Fruit fly (Drosophila melanogaster) whole organism, wandering third instar larva: Measurements from ENCODE around the gene PIP82.

Experiments used
- Abd-B ChIP-seq: fragments of >200 bp; optimal IDR thresholded peaks from 2 replicates; lab custom pipeline; 2017; ENCODE audit warnings: missing biosample characterization, missing genetic modification characterization
- CG32264 ChIP-seq: fragments of 200-800 bp; sonication (Bioruptor generic); optimal IDR thresholded peaks from 2 replicates; lab custom pipeline; 2016; ENCODE audit warnings: missing biosample characterization, missing genetic modification characterization
- Dfd ChIP-seq: fragments of >200 bp; optimal IDR thresholded peaks from 2 replicates; lab custom pipeline; 2017; ENCODE audit warnings: missing biosample characterization, missing genetic modification characterization
- Dif ChIP-seq: fragments of 200-275, 200-300 bp; sonication (Bioruptor generic); optimal IDR thresholded peaks from 2 replicates; lab custom pipeline; 2018; ENCODE audit warnings: missing biosample characterization, missing genetic modification characterization; ENCODE audit not compliant: partially characterized antibody
- GATAd ChIP-seq: sonication (Bioruptor generic); optimal IDR thresholded peaks from 2 replicates; lab custom pipeline; 2016; ENCODE audit warnings: missing biosample characterization, missing genetic modification characterization
- HLH106 ChIP-seq: fragments of 200-800 bp; optimal IDR thresholded peaks from 3 replicates; lab custom pipeline; 2019; ENCODE audit warnings: missing biosample characterization, mild to moderate bottlenecking, missing genetic modification characterization, moderate library complexity
- Hnf4 ChIP-seq: fragments of 200-800 bp; sonication (Bioruptor generic); optimal IDR thresholded peaks from 2 replicates; lab custom pipeline; 2016; ENCODE audit warnings: missing biosample characterization, mild to moderate bottlenecking, missing genetic modification characterization
- Hr78 ChIP-seq: fragments of >200 bp; optimal IDR thresholded peaks from 2 replicates; lab custom pipeline; 2017; ENCODE audit warnings: missing biosample characterization, missing genetic modification characterization
- Hr83 ChIP-seq: fragments of 200-300 bp; sonication (Bioruptor generic); optimal IDR thresholded peaks from 2 replicates; lab custom pipeline; 2016; ENCODE audit warnings: missing biosample characterization, mild to moderate bottlenecking, missing genetic modification characterization, moderate library complexity; ENCODE audit not compliant: poor library complexity, severe bottlenecking
- Jra ChIP-seq: sonication (Bioruptor generic); optimal IDR thresholded peaks from 2 replicates; lab custom pipeline; 2016; ENCODE audit warnings: missing biosample characterization, missing genetic modification characterization
- Mio ChIP-seq: sonication (Bioruptor generic); optimal IDR thresholded peaks from 2 replicates; lab custom pipeline; 2016; ENCODE audit warnings: missing biosample characterization, missing genetic modification characterization
- N ChIP-seq: fragments of >200 bp; optimal IDR thresholded peaks from 2 replicates; lab custom pipeline; 2018; ENCODE audit warnings: missing biosample characterization, missing external identifiers, missing genetic modification characterization
- OdsH ChIP-seq: fragments of 200-800 bp; sonication (Bioruptor generic); optimal IDR thresholded peaks from 2 replicates; lab custom pipeline; 2016; ENCODE audit warnings: missing biosample characterization, mild to moderate bottlenecking, missing genetic modification characterization
- Rel ChIP-seq, 2 experiments: fragments of 200-800 bp; sonication (Bioruptor generic) in 1 of 2; optimal IDR thresholded peaks; 2 replicates in 1 of 2; 3 replicates in 1 of 2; lab custom pipeline; 2016 to 2019; ENCODE audit warnings: mild to moderate bottlenecking in 2 of 2, missing biosample characterization in 2 of 2, missing genetic modification characterization in 2 of 2, moderate library complexity in 1 of 2
- Sp1 ChIP-seq: fragments of 200-800 bp; sonication (Bioruptor generic); optimal IDR thresholded peaks from 3 replicates; lab custom pipeline; 2019; ENCODE audit warnings: missing biosample characterization, mild to moderate bottlenecking, missing genetic modification characterization, moderate library complexity
- Vsx2 ChIP-seq: fragments of 200-300, 225-300 bp; sonication (Bioruptor generic); optimal IDR thresholded peaks from 2 replicates; lab custom pipeline; 2018; ENCODE audit warnings: missing biosample characterization, missing genetic modification characterization; ENCODE audit not compliant: partially characterized antibody
- dl ChIP-seq, 2 experiments: fragments of 175-275, 200-275 bp in 1 of 2; fragments of 200-275 bp in 1 of 2; sonication (Bioruptor generic); optimal IDR thresholded peaks; lab custom pipeline; 2018; ENCODE audit warnings: mild to moderate bottlenecking in 2 of 2, missing biosample characterization in 2 of 2, missing genetic modification characterization in 2 of 2, moderate library complexity in 2 of 2; ENCODE audit not compliant: partially characterized antibody in 2 of 2, insufficient read depth in 1 of 2
- dsf ChIP-seq: sonication (Bioruptor generic); optimal IDR thresholded peaks from 2 replicates; lab custom pipeline; 2016; ENCODE audit warnings: missing biosample characterization, missing genetic modification characterization, borderline replicate concordance
- ey ChIP-seq: fragments of 200-800 bp; sonication (Bioruptor generic); optimal IDR thresholded peaks from 2 replicates; lab custom pipeline; 2016; ENCODE audit warnings: missing biosample characterization, missing genetic modification characterization
- foxo ChIP-seq, 2 experiments: fragments of 200-800 bp; sonication (Bioruptor generic); optimal IDR thresholded peaks; 2 replicates in 1 of 2; 3 replicates in 1 of 2; lab custom pipeline; 2016 to 2017; ENCODE audit warnings: missing biosample characterization in 2 of 2, missing genetic modification characterization in 2 of 2
- fru ChIP-seq: fragments of 200-800 bp; sonication (Bioruptor generic); optimal IDR thresholded peaks from 3 replicates; lab custom pipeline; 2016; ENCODE audit warnings: missing biosample characterization, mild to moderate bottlenecking, missing genetic modification characterization
- h ChIP-seq: fragments of 200-800 bp; sonication (Bioruptor generic); optimal IDR thresholded peaks from 3 replicates; lab custom pipeline; 2016; ENCODE audit warnings: missing biosample characterization, mild to moderate bottlenecking, missing genetic modification characterization
- jim ChIP-seq: fragments of 175-275, 200-325 bp; sonication (Bioruptor generic); optimal IDR thresholded peaks from 2 replicates; lab custom pipeline; 2016; ENCODE audit warnings: missing biosample characterization, mild to moderate bottlenecking, missing genetic modification characterization
- lola ChIP-seq: fragments of >200 bp; optimal IDR thresholded peaks from 2 replicates; lab custom pipeline; 2017; ENCODE audit warnings: missing biosample characterization, missing genetic modification characterization
- pan ChIP-seq: fragments of >200 bp; optimal IDR thresholded peaks from 2 replicates; lab custom pipeline; 2017
- psq ChIP-seq: fragments of 200-800 bp; sonication (Bioruptor generic); optimal IDR thresholded peaks from 3 replicates; lab custom pipeline; 2017; ENCODE audit warnings: missing biosample characterization, mild to moderate bottlenecking, missing genetic modification characterization, moderate library complexity
- rgr ChIP-seq: fragments of 200-800 bp; sonication (Bioruptor generic); optimal IDR thresholded peaks from 3 replicates; lab custom pipeline; 2016; ENCODE audit warnings: missing biosample characterization, mild to moderate bottlenecking, missing genetic modification characterization
- sage ChIP-seq: fragments of 200-800 bp; sonication (Bioruptor generic); optimal IDR thresholded peaks from 2 replicates; lab custom pipeline; 2016; ENCODE audit warnings: missing biosample characterization, mild to moderate bottlenecking, missing genetic modification characterization
- sv ChIP-seq: fragments of 200-800 bp; sonication (Bioruptor generic); optimal IDR thresholded peaks from 3 replicates; lab custom pipeline; 2016; ENCODE audit warnings: missing biosample characterization, missing genetic modification characterization
- usp ChIP-seq: fragments of >200 bp; optimal IDR thresholded peaks from 2 replicates; lab custom pipeline; 2017; ENCODE audit warnings: missing biosample characterization, missing genetic modification characterization
- woc ChIP-seq: sonication (Bioruptor generic); optimal IDR thresholded peaks from 2 replicates; lab custom pipeline; 2016; ENCODE audit warnings: missing biosample characterization, mild to moderate bottlenecking, missing genetic modification characterization

Gene PIP82

DNA sequence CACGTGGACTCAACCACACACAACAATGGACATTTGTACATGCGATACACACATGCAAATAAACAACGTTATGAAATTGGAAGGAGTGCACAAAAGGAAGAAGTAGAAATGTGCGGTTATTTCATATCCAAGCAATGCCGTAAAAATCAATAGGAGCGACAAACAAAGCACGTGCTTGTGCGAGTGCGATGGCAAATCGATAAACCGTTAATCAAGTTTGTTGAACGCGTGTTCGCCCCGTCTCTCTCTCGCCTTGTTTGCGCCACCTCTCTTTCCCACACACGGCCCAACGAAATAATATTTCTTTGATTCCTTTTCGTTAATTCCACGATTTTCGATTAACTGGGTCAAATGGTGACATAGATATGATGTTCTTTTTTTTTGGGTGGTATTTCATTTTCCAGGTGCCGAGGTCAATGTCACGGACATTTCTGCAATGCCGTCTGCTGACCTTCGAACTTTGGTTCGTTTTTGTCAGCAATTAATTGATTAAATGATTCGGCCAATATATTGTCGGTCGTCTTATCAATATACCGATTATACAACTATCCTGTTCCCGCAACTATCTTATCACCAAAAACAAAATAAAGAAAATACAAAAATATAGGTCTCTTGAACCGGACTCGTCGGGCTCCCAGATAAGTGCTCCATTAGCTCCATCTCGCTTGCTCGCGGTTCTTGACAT, 39.1 kb downstream of the PIP82 start:
- TF ChIP-seq CG32264 (GFP tag; lab: Kevin White, UChicago) (no peak), jim (GFP tag; lab: Kevin White, UChicago) (no peak), Abd-B (GFP tag; lab: Kevin White, UChicago) (no peak), sv (GFP tag; lab: Kevin White, UChicago) (no peak), Vsx2 (GFP tag; lab: Kevin White, UChicago) (no peak), Sp1 (GFP tag; lab: Kevin White, UChicago) (no peak), Rel (GFP tag; optimal IDR thresholded peaks at IDR 0.05; lab: Kevin White, UChicago) (no peak), Rel (tag; optimal IDR thresholded peaks at IDR 0.05; lab: Kevin White, UChicago) (no peak), woc (GFP tag; lab: Kevin White, UChicago) (no peak), N (GFP tag; lab: Kevin White, UChicago) (no peak)

DNA sequence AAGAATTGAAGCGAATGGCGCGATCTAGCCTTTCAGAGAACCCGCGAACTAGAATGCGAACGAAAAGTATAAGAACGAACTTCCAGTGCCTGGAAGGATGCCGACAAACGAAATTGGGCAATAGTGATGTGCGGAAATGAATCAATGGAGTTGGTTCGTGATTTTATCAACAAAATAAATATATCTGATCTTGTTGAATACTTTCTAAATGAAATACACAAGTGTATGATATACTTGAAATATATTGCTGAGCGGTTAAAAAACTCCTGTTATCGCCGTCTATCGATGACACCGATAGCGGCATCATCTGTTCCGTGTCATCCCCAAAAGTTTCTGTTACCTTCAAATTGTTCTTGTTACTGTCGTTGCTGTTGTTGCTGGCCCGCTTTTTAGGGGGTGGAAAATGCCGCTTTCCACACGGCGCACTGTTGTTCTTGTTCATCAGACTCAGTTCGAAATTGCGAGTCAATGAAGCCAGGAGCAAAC, 40.0 kb downstream of the PIP82 start, which contains the start of gene otu:
TSS of gene otu (minus strand) at position 51 of the 486 bp plus-strand sequence.
- TF ChIP-seq h (no peak), Vsx2 (GFP tag; lab: Kevin White, UChicago) (no peak), Hnf4 (no peak), GATAd (no peak), OdsH (no peak), Mio (GFP tag; lab: Kevin White, UChicago) (no peak), Dfd (GFP tag; lab: Kevin White, UChicago) (no peak), Jra (GFP tag; lab: Kevin White, UChicago) (no peak), HLH106 (no peak), usp (GFP tag; lab: Kevin White, UChicago) (no peak)

DNA sequence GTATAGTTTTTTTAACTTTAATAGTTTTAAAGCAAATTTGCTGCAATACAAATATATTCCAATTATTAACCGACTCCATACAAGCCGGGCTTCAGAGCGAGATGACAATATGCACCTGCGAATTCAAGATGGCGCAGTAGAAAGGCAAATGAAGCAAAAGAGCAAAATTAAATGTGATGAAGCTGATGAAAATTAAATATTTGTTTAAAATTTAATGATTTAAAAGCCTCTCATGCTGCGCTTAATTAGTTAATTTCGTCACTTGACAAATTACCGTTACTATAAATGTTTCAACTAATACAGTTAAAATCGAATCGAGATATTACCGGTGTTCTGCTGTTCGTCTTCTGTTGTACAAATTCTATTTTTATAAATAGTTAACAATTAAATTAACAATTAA, 40.5 kb downstream of the PIP82 start, which contains the start of gene CG33181:
TSS of gene CG33181 (plus strand) at position 301 of the 400 bp plus-strand sequence.
- no peak for TF ChIP-seq sage (GFP tag; lab: Kevin White, UChicago)
- no peak for TF ChIP-seq Abd-B (GFP tag; lab: Kevin White, UChicago)
- no peak for TF ChIP-seq OdsH
- no peak for TF ChIP-seq Vsx2 (GFP tag; lab: Kevin White, UChicago)
- no peak for TF ChIP-seq ey (GFP tag; lab: Kevin White, UChicago)
- TF ChIP-seq foxo (GFP tag; optimal IDR thresholded peaks at IDR 0.05; lab: Kevin White, UChicago) = no peak
- TF ChIP-seq rgr (GFP tag; lab: Kevin White, UChicago) = no peak
- TF ChIP-seq Dif (GFP tag; lab: Kevin White, UChicago) = no peak
- TF ChIP-seq psq (GFP tag; lab: Kevin White, UChicago) = no peak
- no peak for TF ChIP-seq pan (lab: Kevin White, UChicago)
- TF ChIP-seq jim (GFP tag; lab: Kevin White, UChicago) = no peak
- no peak for TF ChIP-seq N (GFP tag; lab: Kevin White, UChicago)
- no peak for TF ChIP-seq dl (GFP tag; optimal IDR thresholded peaks at IDR 0.05; lab: Kevin White, UChicago; ENCODE audit: insufficient read depth in 1 of 2, partially characterized antibody in 2 of 2)
- TF ChIP-seq Hnf4 = no peak
- TF ChIP-seq dsf (GFP tag; lab: Kevin White, UChicago) = no peak
- no peak for TF ChIP-seq Mio (GFP tag; lab: Kevin White, UChicago)

DNA sequence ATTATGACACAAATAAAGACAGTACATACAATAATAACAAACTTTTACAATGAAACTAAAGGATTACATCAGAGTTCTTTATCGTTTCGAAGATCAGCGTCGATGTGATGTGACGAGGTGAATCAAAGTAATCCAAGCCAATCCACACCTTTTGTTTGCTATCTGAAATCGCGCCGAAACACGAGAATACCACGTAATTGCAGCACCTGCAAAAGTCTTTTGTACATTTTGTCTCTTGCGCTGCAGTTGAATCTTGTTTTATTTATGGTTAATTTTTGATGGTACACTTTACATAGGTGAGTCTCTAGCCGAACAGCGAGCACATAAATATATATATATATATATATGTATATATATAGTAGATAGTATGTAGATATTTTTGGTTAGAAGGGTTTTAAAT, 44.7 kb downstream of the PIP82 start:
- no peak for TF ChIP-seq N (GFP tag; lab: Kevin White, UChicago)
- TF ChIP-seq Dif (GFP tag; lab: Kevin White, UChicago) = no peak
- TF ChIP-seq Vsx2 (GFP tag; lab: Kevin White, UChicago) = no peak
- no peak for TF ChIP-seq foxo (GFP tag; optimal IDR thresholded peaks at IDR 0.05; lab: Kevin White, UChicago)
- TF ChIP-seq psq (GFP tag; lab: Kevin White, UChicago) = no peak
- no peak for TF ChIP-seq Jra (GFP tag; lab: Kevin White, UChicago)
- no peak for TF ChIP-seq sv (GFP tag; lab: Kevin White, UChicago)
- no peak for TF ChIP-seq Hr78
- no peak for TF ChIP-seq Hr83
- TF ChIP-seq lola = no peak
- no peak for TF ChIP-seq HLH106
- no peak for TF ChIP-seq Dfd (GFP tag; lab: Kevin White, UChicago)
- no peak for TF ChIP-seq jim (GFP tag; lab: Kevin White, UChicago)
- no peak for TF ChIP-seq GATAd
- TF ChIP-seq ey (GFP tag; lab: Kevin White, UChicago) = no peak
- no peak for TF ChIP-seq fru (GFP tag; lab: Kevin White, UChicago)
